Worm (Caenorhabditis elegans) whole organism, young adult: ENCODE results near the gene F13H10.1.

Experiments used
- B0035.1 ChIP-seq: sonication (generic microtip); optimal IDR thresholded peaks from 2 replicates; lab custom pipeline; 2016; ENCODE audit warnings: missing genetic modification characterization, mild to moderate bottlenecking, missing compliant biosample characterization, missing genotype, missing genetic modification reagents
- B0336.3 ChIP-seq: fragments of 200-800 bp; sonication (Bioruptor generic); IDR thresholded peaks from 2 replicates; pipeline ENCODE4 v1.3.6; 2022; ENCODE audit warnings: missing genetic modification characterization, missing compliant biosample characterization
- C06A6.2 ChIP-seq: fragments of 200-800 bp; sonication (Bioruptor generic); conservative IDR thresholded peaks from 2 replicates; pipeline ENCODE4 v1.3.6; 2022; ENCODE audit warnings: missing genetic modification characterization, missing compliant biosample characterization
- C17E4.6 ChIP-seq: fragments of 200-800 bp; sonication (Bioruptor generic); IDR thresholded peaks from 2 replicates; pipeline ENCODE4 v1.3.6; 2022; ENCODE audit warnings: missing genetic modification reagents, missing genetic modification characterization, missing compliant biosample characterization
- D2030.7 ChIP-seq: fragments of 200-800 bp; sonication (Bioruptor generic); IDR thresholded peaks from 2 replicates; pipeline ENCODE4 v1.3.6; 2022; ENCODE audit warnings: missing genetic modification reagents, missing genetic modification characterization, missing compliant biosample characterization
- F33H1.4 ChIP-seq: fragments of 200-800 bp; sonication (Bioruptor generic); IDR thresholded peaks from 2 replicates; pipeline ENCODE4 v1.3.6; 2022; ENCODE audit warnings: missing genetic modification reagents, missing genetic modification characterization, missing compliant biosample characterization
- F49E8.2 ChIP-seq: sonication (generic microtip); optimal IDR thresholded peaks from 3 replicates; lab custom pipeline; 2017; ENCODE audit warnings: missing genetic modification characterization, mild to moderate bottlenecking, missing compliant biosample characterization, antibody characterized with exemption, moderate library complexity; ENCODE audit not compliant: insufficient read depth
- F57A8.1 ChIP-seq: fragments of 200-800 bp; sonication (Bioruptor generic); optimal IDR thresholded peaks from 2 replicates; lab custom pipeline; 2018; ENCODE audit warnings: mild to moderate bottlenecking, missing genetic modification characterization, moderate library complexity, missing compliant biosample characterization
- Y53F4B.3 ChIP-seq: fragments of 200-800 bp; sonication (Bioruptor generic); IDR thresholded peaks from 2 replicates; pipeline ENCODE4 v1.3.6; 2022; ENCODE audit warnings: missing genetic modification reagents, missing genetic modification characterization, missing compliant biosample characterization
- Y67H2A.10 ChIP-seq: fragments of 200-800 bp; sonication (Bioruptor generic); conservative IDR thresholded peaks from 2 replicates; pipeline ENCODE4 v1.3.6; 2022; ENCODE audit warnings: missing genetic modification reagents, missing genetic modification characterization, missing compliant biosample characterization
- Y79H2A.3 ChIP-seq: fragments of 200-800 bp; sonication (Bioruptor generic); conservative IDR thresholded peaks from 2 replicates; pipeline ENCODE4 v1.3.6; 2022; ENCODE audit warnings: missing genetic modification reagents, missing genetic modification characterization, missing compliant biosample characterization
- Y95B8A.8 ChIP-seq: fragments of 200-800 bp; sonication (Bioruptor generic); IDR thresholded peaks from 2 replicates; pipeline ENCODE4 v1.3.6; 2022; ENCODE audit warnings: missing genetic modification reagents, missing genetic modification characterization, missing compliant biosample characterization
- ama-1 ChIP-seq, 3 experiments: fragments of 150-350 bp in 1 of 3; sonication (generic microtip) in 2 of 3; optimal IDR thresholded peaks; 2 replicates each; lab custom pipeline; 2014 to 2018; ENCODE audit warnings: missing biosample characterization in 2 of 3, missing genetic modification characterization in 2 of 3, missing genetic modification reagents in 2 of 3
- aptf-3 ChIP-seq: fragments of 200-800 bp; sonication (Bioruptor generic); IDR thresholded peaks from 2 replicates; pipeline ENCODE4 v1.3.6; 2022; ENCODE audit warnings: missing genetic modification characterization, missing compliant biosample characterization
- atf-7 ChIP-seq: sonication (generic microtip); optimal IDR thresholded peaks from 2 replicates; lab custom pipeline; 2017; ENCODE audit warnings: mild to moderate bottlenecking, missing genetic modification characterization, missing compliant biosample characterization
- bed-1 ChIP-seq: fragments of 200-800 bp; sonication (Bioruptor generic); IDR thresholded peaks from 2 replicates; pipeline ENCODE4 v1.3.6; 2022; ENCODE audit warnings: missing genetic modification reagents, missing genetic modification characterization, missing compliant biosample characterization
- cebp-1 ChIP-seq, 2 experiments: fragments of 200-800 bp in 1 of 2; sonication (Bioruptor generic) in 1 of 2; sonication (generic microtip) in 1 of 2; IDR thresholded peaks in 1 of 2; optimal IDR thresholded peaks in 1 of 2; 2 replicates each; pipeline versions ENCODE4 v1.3.6 to Lab custom; 2017 to 2022; ENCODE audit warnings: missing compliant biosample characterization in 2 of 2, missing genetic modification characterization in 2 of 2, mild to moderate bottlenecking in 1 of 2, missing genetic modification reagents in 1 of 2, moderate library complexity in 1 of 2
- ceh-40 ChIP-seq: fragments of 200-800 bp; sonication (Bioruptor generic); IDR thresholded peaks from 2 replicates; pipeline ENCODE4 v1.3.6; 2022; ENCODE audit warnings: missing genetic modification characterization, missing compliant biosample characterization
- dox-1 ChIP-seq: fragments of 200-800 bp; sonication (Bioruptor generic); IDR thresholded peaks from 2 replicates; pipeline ENCODE4 v1.3.6; 2022; ENCODE audit warnings: missing genetic modification reagents, missing genetic modification characterization, missing compliant biosample characterization
- ets-4 ChIP-seq: fragments of 200-800 bp; sonication (Bioruptor generic); optimal IDR thresholded peaks from 2 replicates; lab custom pipeline; 2018; ENCODE audit warnings: mild to moderate bottlenecking, missing genetic modification characterization, missing compliant biosample characterization
- him-1 ChIP-seq: sonication (generic microtip); optimal IDR thresholded peaks from 2 replicates; lab custom pipeline; 2016; ENCODE audit warnings: missing genotype, missing genetic modification reagents, missing genetic modification characterization, missing compliant biosample characterization
- hlh-12 ChIP-seq: sonication (generic microtip); optimal IDR thresholded peaks from 2 replicates; lab custom pipeline; 2016; ENCODE audit warnings: missing genetic modification characterization, missing compliant biosample characterization
- hlh-26 ChIP-seq: fragments of 200-800 bp; sonication (Bioruptor generic); conservative IDR thresholded peaks from 2 replicates; pipeline ENCODE4 v1.3.6; 2022; ENCODE audit warnings: missing genetic modification reagents, missing genetic modification characterization, missing compliant biosample characterization
- hmg-1.2 ChIP-seq: fragments of 200-800 bp; sonication (Bioruptor generic); IDR thresholded peaks from 2 replicates; pipeline ENCODE4 v1.3.6; 2022; ENCODE audit warnings: missing genetic modification reagents, missing genetic modification characterization, missing compliant biosample characterization
- let-607 ChIP-seq, 2 experiments: fragments of 200-800 bp in 1 of 2; sonication (Bioruptor generic) in 1 of 2; sonication (generic microtip) in 1 of 2; optimal IDR thresholded peaks; 2 replicates each; lab custom pipeline; 2016 to 2018; ENCODE audit warnings: mild to moderate bottlenecking in 2 of 2, missing compliant biosample characterization in 2 of 2, missing genetic modification characterization in 2 of 2, moderate library complexity in 2 of 2, missing genotype in 1 of 2
- lin-35 ChIP-seq, 3 experiments: fragments of 150-350 bp in 2 of 3; sonication (generic microtip) in 1 of 3; optimal IDR thresholded peaks; 2 replicates each; lab custom pipeline; 2014 to 2018; ENCODE audit warnings: missing biosample characterization in 3 of 3, missing genetic modification characterization in 3 of 3, missing genetic modification reagents in 3 of 3
- lin-40 ChIP-seq: sonication (generic microtip); optimal IDR thresholded peaks from 2 replicates; lab custom pipeline; 2016; ENCODE audit warnings: missing genetic modification characterization, mild to moderate bottlenecking, missing compliant biosample characterization, missing genotype, missing genetic modification reagents
- lin-54 ChIP-seq: fragments of 200-800 bp; sonication (Bioruptor generic); optimal IDR thresholded peaks from 2 replicates; lab custom pipeline; 2018; ENCODE audit warnings: mild to moderate bottlenecking, missing genetic modification characterization, missing compliant biosample characterization
- lsl-1 ChIP-seq: fragments of 200-800 bp; sonication (Bioruptor generic); optimal IDR thresholded peaks from 2 replicates; lab custom pipeline; 2018; ENCODE audit warnings: mild to moderate bottlenecking, missing genetic modification characterization, moderate library complexity, missing compliant biosample characterization
- lsy-27 ChIP-seq: sonication (generic microtip); optimal IDR thresholded peaks from 2 replicates; lab custom pipeline; 2017; ENCODE audit warnings: missing genetic modification characterization, mild to moderate bottlenecking, missing compliant biosample characterization, antibody characterized with exemption, missing genotype, borderline replicate concordance; ENCODE audit not compliant: insufficient read depth
- madf-6 ChIP-seq: fragments of 200-800 bp; sonication (Bioruptor generic); IDR thresholded peaks from 2 replicates; pipeline ENCODE4 v1.3.6; 2022; ENCODE audit warnings: missing genetic modification reagents, missing genetic modification characterization, missing compliant biosample characterization
- mcd-1 ChIP-seq: fragments of 200-800 bp; sonication (Bioruptor generic); IDR thresholded peaks from 2 replicates; pipeline ENCODE4 v1.3.6; 2022; ENCODE audit warnings: missing genetic modification reagents, missing genetic modification characterization, missing compliant biosample characterization
- mxl-1 ChIP-seq: sonication (generic microtip); optimal IDR thresholded peaks from 2 replicates; lab custom pipeline; 2016; ENCODE audit warnings: missing genetic modification characterization, missing compliant biosample characterization
- nhr-179 ChIP-seq: sonication (generic microtip); optimal IDR thresholded peaks from 2 replicates; lab custom pipeline; 2016; ENCODE audit warnings: mild to moderate bottlenecking, missing genetic modification characterization, missing compliant biosample characterization
- nhr-27 ChIP-seq: fragments of 200-800 bp; sonication (Bioruptor generic); optimal IDR thresholded peaks from 2 replicates; lab custom pipeline; 2018; ENCODE audit warnings: mild to moderate bottlenecking, missing genetic modification characterization, moderate library complexity, missing compliant biosample characterization
- nhr-80 ChIP-seq: sonication (generic microtip); optimal IDR thresholded peaks from 2 replicates; lab custom pipeline; 2016; ENCODE audit warnings: missing genetic modification characterization, missing compliant biosample characterization
- pbrm-1 ChIP-seq: fragments of 200-800 bp; sonication (Bioruptor generic); IDR thresholded peaks from 2 replicates; pipeline ENCODE4 v1.3.6; 2022; ENCODE audit warnings: missing genetic modification reagents, missing genetic modification characterization, missing compliant biosample characterization
- sea-2 ChIP-seq: fragments of 200-800 bp; sonication (Bioruptor generic); IDR thresholded peaks from 2 replicates; pipeline ENCODE4 v1.3.6; 2022; ENCODE audit warnings: missing genetic modification characterization, missing compliant biosample characterization
- snpc-4 ChIP-seq, 5 experiments: fragments of 150-350 bp in 1 of 5; sonication (generic microtip) in 4 of 5; optimal IDR thresholded peaks; 2 replicates each; lab custom pipeline; 2014 to 2018; ENCODE audit warnings: missing genetic modification characterization in 5 of 5, missing biosample characterization in 3 of 5, antibody characterized with exemption in 2 of 5, mild to moderate bottlenecking in 2 of 5, missing compliant biosample characterization in 2 of 5, missing genotype in 2 of 5, moderate library complexity in 2 of 5, missing genetic modification reagents in 1 of 5
- somi-1 ChIP-seq: fragments of 200-800 bp; sonication (Bioruptor generic); optimal IDR thresholded peaks from 2 replicates; lab custom pipeline; 2018; ENCODE audit warnings: mild to moderate bottlenecking, missing genetic modification characterization, missing compliant biosample characterization
- tbp1 ChIP-seq: fragments of 200-800 bp; sonication (Bioruptor generic); optimal IDR thresholded peaks from 2 replicates; lab custom pipeline; 2018; ENCODE audit warnings: mild to moderate bottlenecking, missing genetic modification characterization, missing compliant biosample characterization
- xnd-1 ChIP-seq: sonication (generic microtip); optimal IDR thresholded peaks from 2 replicates; lab custom pipeline; 2016; ENCODE audit warnings: missing genotype, missing genetic modification reagents, missing genetic modification characterization, missing compliant biosample characterization
- ztf-18 ChIP-seq: sonication (generic microtip); optimal IDR thresholded peaks from 2 replicates; lab custom pipeline; 2016; ENCODE audit warnings: missing genotype, mild to moderate bottlenecking, missing genetic modification characterization, missing compliant biosample characterization
- ztf-22 ChIP-seq: fragments of 200-800 bp; sonication (Bioruptor generic); optimal IDR thresholded peaks from 2 replicates; lab custom pipeline; 2018; ENCODE audit warnings: mild to moderate bottlenecking, missing genetic modification characterization, moderate library complexity, missing compliant biosample characterization

The F13H10.1 gene

ce11 chrIV:11036222-11036621 is 31.8 kb downstream of the F13H10.1 start, which contains the start of gene fkb-1:
Gene fkb-1 (plus strand): TSS chrIV:11036582.
- TF ChIP-seq let-607 (tag; optimal IDR thresholded peaks at IDR 0.05; lab: Kevin White, UChicago) (peak; percentile 67 to 79), Y79H2A.3 (GFP tag; lab: Robert Waterston, UW) (no peak), ets-4 (GFP tag; lab: Kevin White, UChicago) (no peak), B0035.1 (tag; lab: Kevin White, UChicago) (no peak), cebp-1 (GFP tag; IDR thresholded peaks at IDR 0.05; lab: Robert Waterston, UW) (no peak), cebp-1 (tag; optimal IDR thresholded peaks at IDR 0.05; lab: Kevin White, UChicago) (peak; percentile 47), nhr-80 (tag; lab: Kevin White, UChicago) (peak; percentile 48), mcd-1 (GFP tag; lab: Robert Waterston, UW) (peak; percentile 54), ztf-18 (tag; lab: Kevin White, UChicago) (peak; percentile 91), tbp1 (no peak), lsl-1 (GFP tag; lab: Kevin White, UChicago) (peak; percentile 20), C17E4.6 (GFP tag; lab: Robert Waterston, UW) (no peak), F57A8.1 (no peak), F49E8.2 (tag; lab: Kevin White, UChicago) (no peak), snpc-4 (GFP tag; optimal IDR thresholded peaks at IDR 0.05; lab: Kevin White, UChicago) (no peak), snpc-4 (tag; optimal IDR thresholded peaks at IDR 0.05; lab: Kevin White, UChicago) (peak in 1 of 4 experiments; percentile 2), lin-54 (GFP tag; lab: Kevin White, UChicago) (peak; percentile 20), dox-1 (GFP tag; lab: Robert Waterston, UW) (peak; percentile 60), lin-35 (GFP tag; optimal IDR thresholded peaks at IDR 0.05; lab: Kevin White, UChicago) (peak in 1 of 3 experiments; percentile 50), hmg-1.2 (GFP tag; lab: Robert Waterston, UW) (peak; percentile 46; the same call in 1 of the 2 replicates), nhr-27 (tag; lab: Kevin White, UChicago) (no peak), lsy-27 (tag; lab: Kevin White, UChicago) (no peak), somi-1 (no peak), lin-40 (tag; lab: Kevin White, UChicago) (peak; percentile 56)

ce11 chrIV:11037118-11037719 is 32.8 kb downstream of the F13H10.1 start:
- no peak for TF ChIP-seq ceh-40 (GFP tag; lab: Robert Waterston, UW)
- no peak for TF ChIP-seq him-1 (tag; lab: Kevin White, UChicago)
- TF ChIP-seq ama-1 (optimal IDR thresholded peaks at IDR 0.05; lab: Kevin White, UChicago), result no peak
- no peak for TF ChIP-seq ama-1 (GFP tag; optimal IDR thresholded peaks at IDR 0.05; lab: Kevin White, UChicago)
- TF ChIP-seq Y53F4B.3 (GFP tag; lab: Robert Waterston, UW), result no peak
- TF ChIP-seq bed-1 (GFP tag; lab: Robert Waterston, UW), result no peak
- TF ChIP-seq nhr-179, result no peak
- TF ChIP-seq C06A6.2 (GFP tag; lab: Robert Waterston, UW), result no peak
- TF ChIP-seq ztf-22, result no peak
- TF ChIP-seq pbrm-1 (GFP tag; lab: Robert Waterston, UW), result no peak
- peak; percentile 67 for TF ChIP-seq nhr-80 (tag; lab: Kevin White, UChicago)
- TF ChIP-seq Y95B8A.8 (GFP tag; lab: Robert Waterston, UW), result no peak
- no peak for TF ChIP-seq F33H1.4 (GFP tag; lab: Robert Waterston, UW)
- TF ChIP-seq hlh-26 (GFP tag; lab: Robert Waterston, UW), result no peak
- TF ChIP-seq B0336.3, result peak; percentile 71
- TF ChIP-seq sea-2 (GFP tag; lab: Robert Waterston, UW), result no peak
- TF ChIP-seq aptf-3 (GFP tag; lab: Robert Waterston, UW), result no peak
- TF ChIP-seq madf-6 (GFP tag; lab: Robert Waterston, UW), result peak; percentile 52; the same call in 1 of the 2 replicates
- no peak for TF ChIP-seq xnd-1
- TF ChIP-seq atf-7 (tag; lab: Kevin White, UChicago), result peak; percentile 16
- no peak for TF ChIP-seq hlh-12 (tag; lab: Kevin White, UChicago)
- TF ChIP-seq lin-40 (tag; lab: Kevin White, UChicago), result no peak
- no peak for TF ChIP-seq Y67H2A.10
- TF ChIP-seq C17E4.6 (GFP tag; lab: Robert Waterston, UW), result no peak
- TF ChIP-seq D2030.7 (GFP tag; lab: Robert Waterston, UW), result no peak; the same call in 1 of the 2 replicates
- TF ChIP-seq snpc-4 (GFP tag; optimal IDR thresholded peaks at IDR 0.05; lab: Kevin White, UChicago), result no peak
- TF ChIP-seq snpc-4 (tag; optimal IDR thresholded peaks at IDR 0.05; lab: Kevin White, UChicago), result no peak
- peak; percentile 24 for TF ChIP-seq F49E8.2 (tag; lab: Kevin White, UChicago)
- no peak for TF ChIP-seq mxl-1 (tag; lab: Kevin White, UChicago)
